Worm (Caenorhabditis elegans) whole organism, late embryonic: ENCODE data around the gene R148.5.

Experiments
- C38D4.7 ChIP-seq: fragments of 200-800 bp; sonication (Bioruptor generic); optimal IDR thresholded peaks from 2 replicates; lab custom pipeline; 2018; ENCODE audit warnings: mild to moderate bottlenecking, missing genetic modification characterization, moderate library complexity, missing compliant biosample characterization
- F13H6.1 ChIP-seq: sonication (generic microtip); optimal IDR thresholded peaks from 2 replicates; lab custom pipeline; 2016; ENCODE audit warnings: missing genetic modification characterization, missing compliant biosample characterization
- K09A11.1 ChIP-seq: sonication (generic microtip); optimal IDR thresholded peaks from 2 replicates; lab custom pipeline; 2017; ENCODE audit warnings: antibody characterized with exemption, mild to moderate bottlenecking, missing genetic modification characterization, missing compliant biosample characterization; ENCODE audit not compliant: insufficient read depth
- ahr-1 ChIP-seq: sonication (generic microtip); optimal IDR thresholded peaks from 2 replicates; lab custom pipeline; 2016; ENCODE audit warnings: missing genetic modification characterization, missing compliant biosample characterization
- ama-1 ChIP-seq: fragments of 150-350 bp; optimal IDR thresholded peaks from 2 replicates; lab custom pipeline; 2014
- ceh-18 ChIP-seq: sonication (generic microtip); optimal IDR thresholded peaks from 2 replicates; lab custom pipeline; 2016; ENCODE audit warnings: missing genetic modification characterization, missing compliant biosample characterization
- ceh-19 ChIP-seq: fragments of 200-800 bp; sonication (Bioruptor generic); optimal IDR thresholded peaks from 2 replicates; lab custom pipeline; 2018; ENCODE audit warnings: mild to moderate bottlenecking, missing genetic modification characterization, missing compliant biosample characterization
- ceh-2 ChIP-seq: sonication (generic microtip); optimal IDR thresholded peaks from 2 replicates; lab custom pipeline; 2016; ENCODE audit warnings: missing genotype, missing genetic modification characterization, missing compliant biosample characterization
- ceh-22 ChIP-seq: sonication (generic microtip); optimal IDR thresholded peaks from 2 replicates; lab custom pipeline; 2017; ENCODE audit warnings: missing biosample characterization, missing genetic modification characterization
- ceh-24 ChIP-seq: sonication (generic microtip); optimal IDR thresholded peaks from 2 replicates; lab custom pipeline; 2016; ENCODE audit warnings: mild to moderate bottlenecking, missing genetic modification characterization, missing compliant biosample characterization
- ceh-30 ChIP-seq: fragments of 150-350 bp; optimal IDR thresholded peaks from 2 replicates; lab custom pipeline; 2014; ENCODE audit warnings: missing biosample characterization, missing genetic modification characterization
- ceh-34 ChIP-seq: sonication (generic microtip); optimal IDR thresholded peaks from 2 replicates; lab custom pipeline; 2016; ENCODE audit warnings: mild to moderate bottlenecking, missing genetic modification characterization, missing compliant biosample characterization
- ceh-45 ChIP-seq: fragments of 200-800 bp; sonication (Bioruptor generic); IDR thresholded peaks from 2 replicates; pipeline ENCODE4 v1.3.6; 2022; ENCODE audit warnings: missing genetic modification reagents, missing genetic modification characterization, missing compliant biosample characterization
- ceh-48 ChIP-seq: sonication (generic microtip); optimal IDR thresholded peaks from 2 replicates; lab custom pipeline; 2016; ENCODE audit warnings: missing genetic modification characterization, inconsistent platforms, missing compliant biosample characterization
- che-1 ChIP-seq: sonication (generic microtip); optimal IDR thresholded peaks from 2 replicates; lab custom pipeline; 2016; ENCODE audit warnings: mild to moderate bottlenecking, missing genetic modification characterization, missing compliant biosample characterization
- dmd-4 ChIP-seq: sonication (generic microtip); optimal IDR thresholded peaks from 2 replicates; lab custom pipeline; 2016; ENCODE audit warnings: borderline replicate concordance, missing genetic modification characterization, missing compliant biosample characterization
- dve-1 ChIP-seq: sonication (generic microtip); optimal IDR thresholded peaks from 2 replicates; lab custom pipeline; 2017; ENCODE audit warnings: antibody characterized with exemption, mild to moderate bottlenecking, missing genetic modification characterization, missing compliant biosample characterization
- elt-2 ChIP-seq: sonication (generic microtip); optimal IDR thresholded peaks from 2 replicates; lab custom pipeline; 2016; ENCODE audit warnings: missing genetic modification reagents, missing genetic modification characterization, missing compliant biosample characterization
- ets-4 ChIP-seq: sonication (generic microtip); optimal IDR thresholded peaks from 2 replicates; lab custom pipeline; 2016; ENCODE audit warnings: missing genetic modification characterization, missing compliant biosample characterization
- eyg-1 ChIP-seq: sonication (generic microtip); optimal IDR thresholded peaks from 2 replicates; lab custom pipeline; 2016; ENCODE audit warnings: missing genotype, missing genetic modification characterization, missing compliant biosample characterization
- fax-1 ChIP-seq: sonication (generic microtip); optimal IDR thresholded peaks from 2 replicates; lab custom pipeline; 2016; ENCODE audit warnings: missing genotype, missing genetic modification characterization, missing compliant biosample characterization
- hlh-13 ChIP-seq: fragments of 200-800 bp; sonication (Bioruptor generic); optimal IDR thresholded peaks from 2 replicates; lab custom pipeline; 2018; ENCODE audit warnings: mild to moderate bottlenecking, missing genetic modification characterization, missing compliant biosample characterization
- hlh-15 ChIP-seq: sonication (generic microtip); optimal IDR thresholded peaks from 2 replicates; lab custom pipeline; 2016; ENCODE audit warnings: missing genetic modification characterization, missing compliant biosample characterization
- hlh-30 ChIP-seq: sonication (generic microtip); optimal IDR thresholded peaks from 2 replicates; lab custom pipeline; 2017; ENCODE audit warnings: antibody characterized with exemption, missing genetic modification characterization, missing compliant biosample characterization; ENCODE audit not compliant: insufficient read depth
- hlh-6 ChIP-seq: sonication (generic microtip); optimal IDR thresholded peaks from 2 replicates; lab custom pipeline; 2016; ENCODE audit warnings: missing genotype, missing genetic modification characterization, missing compliant biosample characterization
- hlh-8 ChIP-seq: sonication (generic microtip); optimal IDR thresholded peaks from 2 replicates; lab custom pipeline; 2016; ENCODE audit warnings: missing genotype, missing genetic modification characterization, missing compliant biosample characterization
- lim-6 ChIP-seq: sonication (generic microtip); optimal IDR thresholded peaks from 2 replicates; lab custom pipeline; 2016; ENCODE audit warnings: missing genetic modification characterization, missing compliant biosample characterization
- lin-11 ChIP-seq: fragments of 200-800 bp; sonication (Bioruptor generic); optimal IDR thresholded peaks from 2 replicates; lab custom pipeline; 2018; ENCODE audit warnings: mild to moderate bottlenecking, missing genetic modification characterization, missing compliant biosample characterization
- madf-2 ChIP-seq: sonication (generic microtip); optimal IDR thresholded peaks from 2 replicates; lab custom pipeline; 2017; ENCODE audit warnings: missing genetic modification characterization, missing compliant biosample characterization
- nfya-1 ChIP-seq: sonication (generic microtip); optimal IDR thresholded peaks from 2 replicates; lab custom pipeline; 2017; ENCODE audit warnings: missing genetic modification characterization, mild to moderate bottlenecking, missing compliant biosample characterization, antibody characterized with exemption, moderate library complexity
- nhr-11 ChIP-seq: fragments of 150-350 bp; optimal IDR thresholded peaks from 2 replicates; lab custom pipeline; 2014; ENCODE audit warnings: missing biosample characterization, missing genetic modification characterization
- nhr-232 ChIP-seq: sonication (generic microtip); optimal IDR thresholded peaks from 2 replicates; lab custom pipeline; 2016; ENCODE audit warnings: missing genetic modification characterization, missing compliant biosample characterization
- npax-4 ChIP-seq: sonication (generic microtip); optimal IDR thresholded peaks from 2 replicates; lab custom pipeline; 2016; ENCODE audit warnings: missing genetic modification characterization, missing compliant biosample characterization
- pag-3 ChIP-seq: sonication (generic microtip); optimal IDR thresholded peaks from 2 replicates; lab custom pipeline; 2016; ENCODE audit warnings: missing compliant biosample characterization, missing genetic modification characterization, borderline replicate concordance
- pat-9 ChIP-seq: fragments of 200-800 bp; sonication (Bioruptor generic); optimal IDR thresholded peaks from 2 replicates; lab custom pipeline; 2018; ENCODE audit warnings: mild to moderate bottlenecking, missing genetic modification characterization, moderate library complexity, missing compliant biosample characterization
- pax-1 ChIP-seq: fragments of 150-350 bp; optimal IDR thresholded peaks from 2 replicates; lab custom pipeline; 2014; ENCODE audit warnings: missing biosample characterization, missing genetic modification characterization
- pha-2 ChIP-seq: sonication (generic microtip); optimal IDR thresholded peaks from 2 replicates; lab custom pipeline; 2017; ENCODE audit warnings: mild to moderate bottlenecking, missing genetic modification characterization, missing compliant biosample characterization
- pqm-1 ChIP-seq: sonication (generic microtip); optimal IDR thresholded peaks from 2 replicates; lab custom pipeline; 2016; ENCODE audit warnings: missing genetic modification characterization, missing compliant biosample characterization
- pros-1 ChIP-seq: fragments of 150-350 bp; optimal IDR thresholded peaks from 2 replicates; lab custom pipeline; 2014; ENCODE audit warnings: missing biosample characterization, missing genetic modification reagents, missing genetic modification characterization
- ref-2 ChIP-seq: sonication (generic microtip); optimal IDR thresholded peaks from 2 replicates; lab custom pipeline; 2016; ENCODE audit warnings: missing genetic modification characterization, missing compliant biosample characterization
- rnt-1 ChIP-seq: sonication (generic microtip); optimal IDR thresholded peaks from 2 replicates; lab custom pipeline; 2016; ENCODE audit warnings: missing genetic modification characterization, missing compliant biosample characterization
- sdc-2 ChIP-seq: sonication (generic microtip); optimal IDR thresholded peaks from 2 replicates; lab custom pipeline; 2016; ENCODE audit warnings: missing genotype, missing genetic modification characterization, missing compliant biosample characterization
- syd-9 ChIP-seq: sonication (generic microtip); optimal IDR thresholded peaks from 2 replicates; lab custom pipeline; 2016; ENCODE audit warnings: mild to moderate bottlenecking, missing genetic modification characterization, moderate library complexity, missing compliant biosample characterization
- tbx-2 ChIP-seq: sonication (generic microtip); optimal IDR thresholded peaks from 2 replicates; lab custom pipeline; 2016; ENCODE audit warnings: missing genetic modification characterization, missing compliant biosample characterization
- tbx-7 ChIP-seq: sonication (generic microtip); optimal IDR thresholded peaks from 2 replicates; lab custom pipeline; 2016; ENCODE audit warnings: missing genotype, missing genetic modification characterization, missing compliant biosample characterization
- ttx-3 ChIP-seq: sonication (generic microtip); optimal IDR thresholded peaks from 2 replicates; lab custom pipeline; 2016; ENCODE audit warnings: missing genetic modification reagents, missing genetic modification characterization, missing compliant biosample characterization
- unc-3 ChIP-seq, 2 experiments: fragments of 200-800 bp in 1 of 2; sonication (Bioruptor generic) in 1 of 2; sonication (generic microtip) in 1 of 2; conservative IDR thresholded peaks in 1 of 2; optimal IDR thresholded peaks in 1 of 2; 2 replicates each; pipeline versions ENCODE4 v1.3.6 to Lab custom; 2016 to 2022; ENCODE audit warnings: missing compliant biosample characterization in 2 of 2, missing genetic modification characterization in 2 of 2, missing genetic modification reagents in 1 of 2
- unc-42 ChIP-seq: sonication (generic microtip); optimal IDR thresholded peaks from 2 replicates; lab custom pipeline; 2016; ENCODE audit warnings: missing genotype, missing genetic modification characterization, missing compliant biosample characterization
- unc-55 ChIP-seq: sonication (generic microtip); optimal IDR thresholded peaks from 2 replicates; lab custom pipeline; 2017; ENCODE audit warnings: missing biosample characterization, missing genetic modification reagents, missing genetic modification characterization
- unc-86 ChIP-seq: sonication (generic microtip); optimal IDR thresholded peaks from 2 replicates; lab custom pipeline; 2016; ENCODE audit warnings: missing genetic modification characterization, missing compliant biosample characterization
- zip-5 ChIP-seq: sonication (generic microtip); optimal IDR thresholded peaks from 2 replicates; lab custom pipeline; 2016; ENCODE audit warnings: missing genetic modification characterization, missing compliant biosample characterization

R148.5 gene

ce11 chrIII:3174985-3175384, 9.5 kb downstream of the R148.5 start, which contains the start of gene R148.3 (continued):
- peak; percentile 58 for TF ChIP-seq hlh-15 (tag; lab: Kevin White, UChicago)
- peak; percentile 22 for TF ChIP-seq unc-42 (tag; lab: Kevin White, UChicago)
- TF ChIP-seq fax-1 (tag; lab: Kevin White, UChicago): peak; percentile 79
- TF ChIP-seq ref-2: peak; percentile 76
- peak; percentile 83 for TF ChIP-seq tbx-2
- TF ChIP-seq che-1 (tag; lab: Kevin White, UChicago): peak; percentile 74
- peak; percentile 33 for TF ChIP-seq eyg-1 (tag; lab: Kevin White, UChicago)
- TF ChIP-seq ceh-2: peak; percentile 77
- peak; percentile 86 for TF ChIP-seq hlh-6
- TF ChIP-seq pax-1 (tag; lab: Kevin White, UChicago): no peak
- peak; percentile 42 for TF ChIP-seq ceh-24 (tag; lab: Kevin White, UChicago)
- TF ChIP-seq ceh-34: peak; percentile 74
- TF ChIP-seq pha-2 (tag; lab: Kevin White, UChicago): peak; percentile 79
- peak; percentile 88 for TF ChIP-seq K09A11.1 (tag; lab: Kevin White, UChicago)
- TF ChIP-seq hlh-13 (GFP tag; lab: Kevin White, UChicago): peak; percentile 15
- no peak for TF ChIP-seq hlh-30
- peak; percentile 52 for TF ChIP-seq ceh-48 (tag; lab: Kevin White, UChicago)
- TF ChIP-seq pros-1: no peak
- TF ChIP-seq hlh-8 (tag; lab: Kevin White, UChicago): peak; percentile 75
- peak; percentile 70 for TF ChIP-seq npax-4 (tag; lab: Kevin White, UChicago)
- no peak for TF ChIP-seq unc-55 (GFP tag; lab: Kevin White, UChicago)
- peak; percentile 42 for TF ChIP-seq ets-4 (tag; lab: Kevin White, UChicago)
- TF ChIP-seq C38D4.7 (GFP tag; lab: Kevin White, UChicago): peak; percentile 64
- TF ChIP-seq unc-3 (GFP tag; conservative IDR thresholded peaks at IDR 0.05; lab: Robert Waterston, UW): peak; percentile 51; the same call in 1 of the 2 replicates
- peak; percentile 81 for TF ChIP-seq unc-3 (tag; optimal IDR thresholded peaks at IDR 0.05; lab: Kevin White, UChicago)
- 0 out of 2 replicates have a peak, but pooled peaks have one; percentile 45 for TF ChIP-seq ceh-45 (GFP tag; lab: Robert Waterston, UW)
- peak; percentile 87 for TF ChIP-seq unc-86
- peak; percentile 75 for TF ChIP-seq pat-9
- TF ChIP-seq nhr-232 (tag; lab: Kevin White, UChicago): peak; percentile 78
- no peak for TF ChIP-seq ama-1
- peak; percentile 20 for TF ChIP-seq dve-1 (tag; lab: Kevin White, UChicago)
- TF ChIP-seq nhr-11 (tag; lab: Kevin White, UChicago): no peak
- peak; percentile 62 for TF ChIP-seq lim-6
- peak; percentile 85 for TF ChIP-seq ahr-1 (tag; lab: Kevin White, UChicago)
- peak; percentile 64 for TF ChIP-seq madf-2
- peak; percentile 6 for TF ChIP-seq ceh-30
- TF ChIP-seq pag-3 (tag; lab: Kevin White, UChicago): no peak
- TF ChIP-seq ceh-22: no peak
- peak; percentile 77 for TF ChIP-seq F13H6.1 (tag; lab: Kevin White, UChicago)
- TF ChIP-seq lin-11 (tag; lab: Kevin White, UChicago): peak; percentile 68
- TF ChIP-seq sdc-2: peak; percentile 55
- peak; percentile 72 for TF ChIP-seq ceh-19 (GFP tag; lab: Kevin White, UChicago)
- peak; percentile 88 for TF ChIP-seq elt-2 (tag; lab: Kevin White, UChicago)
- TF ChIP-seq syd-9: peak; percentile 66
- peak; percentile 72 for TF ChIP-seq zip-5 (tag; lab: Kevin White, UChicago)
- peak; percentile 78 for TF ChIP-seq dmd-4 (tag; lab: Kevin White, UChicago)
- peak; percentile 37 for TF ChIP-seq ceh-18 (tag; lab: Kevin White, UChicago)
- TF ChIP-seq ttx-3 (tag; lab: Kevin White, UChicago): peak; percentile 85
- TF ChIP-seq tbx-7: no peak
- TF ChIP-seq pqm-1 (tag; lab: Kevin White, UChicago): no peak
- peak; percentile 71 for TF ChIP-seq rnt-1
- peak; percentile 79 for TF ChIP-seq nfya-1 (tag; lab: Kevin White, UChicago)
